Fruit fly (Drosophila melanogaster) whole organism, prepupa: ENCODE data around the gene CG6927.

Experiments used
- CG32006 ChIP-seq: fragments of 200-800 bp; sonication (Bioruptor generic); optimal IDR thresholded peaks from 3 replicates; lab custom pipeline; 2017; ENCODE audit warnings: missing biosample characterization, mild to moderate bottlenecking, missing genetic modification characterization
- Gug ChIP-seq: fragments of 200-800 bp; sonication (Bioruptor generic); IDR thresholded peaks from 2 replicates; pipeline ENCODE4 v1.3.6; 2022; ENCODE audit warnings: missing biosample characterization, missing genetic modification characterization
- Hr39 ChIP-seq: fragments of 200-800 bp; sonication (Bioruptor generic); optimal IDR thresholded peaks from 2 replicates; lab custom pipeline; 2016; ENCODE audit warnings: missing biosample characterization, missing genetic modification characterization

DNA sequence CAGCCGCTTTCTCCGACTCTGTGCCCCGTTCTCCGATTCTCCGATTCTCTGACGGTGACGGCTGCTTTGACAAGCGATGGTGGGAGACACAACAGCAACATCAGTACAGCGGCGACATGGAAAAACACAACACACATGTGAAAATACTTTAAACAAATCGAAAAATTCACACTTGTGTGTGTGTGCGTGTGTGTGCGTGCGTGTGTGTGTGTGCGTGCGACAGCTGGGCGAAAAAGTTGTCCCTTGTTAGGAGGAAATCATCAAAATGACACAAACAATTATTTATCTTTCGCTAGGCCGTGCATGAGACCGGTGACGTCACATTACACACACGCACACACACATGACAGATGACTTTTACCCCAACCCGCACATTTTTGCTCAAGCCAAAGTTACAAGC is 9.8 kb upstream of the CG6927 start:
- TF ChIP-seq CG32006 (no peak), Hr39 (GFP tag; lab: Kevin White, UChicago) (no peak), Gug (no peak)
